Worm (Caenorhabditis elegans): Measurements from ENCODE around the gene Y110A2AL.10.

- no peak for TF ChIP-seq klf-2 (GFP tag; conservative IDR thresholded peaks at IDR 0.05)
- TF ChIP-seq cog-1 (tag; optimal IDR thresholded peaks at IDR 0.05): no peak
- TF ChIP-seq flt-1 (GFP tag; IDR thresholded peaks at IDR 0.05): no peak
- no peak for TF ChIP-seq ref-1 (GFP tag; conservative IDR thresholded peaks at IDR 0.05)
- no peak for TF ChIP-seq ztf-23 (GFP tag; IDR thresholded peaks at IDR 0.05)
- no peak for TF ChIP-seq med-1 (GFP tag; optimal IDR thresholded peaks at IDR 0.05; ENCODE audit: insufficient read depth)
- TF ChIP-seq ztf-29 (GFP tag; IDR thresholded peaks at IDR 0.05): no peak
- TF ChIP-seq tab-1 (GFP tag; IDR thresholded peaks at IDR 0.05): no peak
- no peak for TF ChIP-seq T22C8.4 (GFP tag; IDR thresholded peaks at IDR 0.05)
Observed at ce11 chrII:2874801-2875200, 3.1 kb upstream of the Y110A2AL.10 start, which contains the start of gene Y110A2AL.1.
